Fruit fly (Drosophila melanogaster) whole organism, embryonic: ENCODE results near the gene QC.

Experiments
- Abd-B ChIP-seq: fragments of 200-800 bp; sonication (Bioruptor generic); optimal IDR thresholded peaks from 2 replicates; lab custom pipeline; 2018; ENCODE audit warnings: missing biosample characterization, mild to moderate bottlenecking, missing genetic modification characterization, moderate library complexity
- BEAF-32 ChIP-seq: fragments of 200-800 bp; sonication (Bioruptor generic); optimal IDR thresholded peaks from 3 replicates; lab custom pipeline; 2017; ENCODE audit warnings: missing biosample characterization, missing genetic modification characterization, mild to moderate bottlenecking, moderate library complexity, missing genetic modification reagents
- Bgb ChIP-seq: fragments of 200-800 bp; sonication (Bioruptor generic); IDR thresholded peaks from 2 replicates; pipeline ENCODE4 v1.3.6; 2022; ENCODE audit warnings: missing biosample characterization, missing genetic modification characterization; ENCODE audit not compliant: partially characterized antibody
- CG11456 ChIP-seq: fragments of 200-800 bp; sonication (Bioruptor generic); IDR thresholded peaks from 3 replicates; pipeline ENCODE4 v1.3.6; 2022; ENCODE audit warnings: missing biosample characterization, missing genetic modification characterization
- CG12219 ChIP-seq: fragments of 200-800 bp; sonication (Bioruptor generic); optimal IDR thresholded peaks from 3 replicates; lab custom pipeline; 2018; ENCODE audit warnings: missing biosample characterization, mild to moderate bottlenecking, missing genetic modification characterization
- CG14710 ChIP-seq: fragments of 200-800 bp; sonication (Bioruptor generic); optimal IDR thresholded peaks from 3 replicates; lab custom pipeline; 2019; ENCODE audit warnings: missing biosample characterization, mild to moderate bottlenecking, missing genetic modification characterization, moderate library complexity
- CG14965 ChIP-seq: fragments of 200-800 bp; sonication (Bioruptor generic); optimal IDR thresholded peaks from 2 replicates; lab custom pipeline; 2016; ENCODE audit warnings: missing biosample characterization, missing genetic modification characterization, borderline replicate concordance
- CG15514 ChIP-seq: fragments of 200-800 bp; sonication (Bioruptor generic); optimal IDR thresholded peaks from 3 replicates; lab custom pipeline; 2017; ENCODE audit warnings: missing biosample characterization, missing genetic modification characterization, mild to moderate bottlenecking, moderate library complexity, missing genetic modification reagents
- CG16779 ChIP-seq: fragments of 200-800 bp; sonication (Bioruptor generic); IDR thresholded peaks from 2 replicates; pipeline ENCODE4 v1.3.6; 2022; ENCODE audit warnings: missing biosample characterization, missing genetic modification characterization
- CG33213 ChIP-seq: fragments of 200-800 bp; sonication (Bioruptor generic); optimal IDR thresholded peaks from 3 replicates; lab custom pipeline; 2016; ENCODE audit warnings: missing biosample characterization, missing genetic modification characterization
- CG4282 ChIP-seq: fragments of 200-800 bp; sonication (Bioruptor generic); optimal IDR thresholded peaks from 2 replicates; lab custom pipeline; 2016; ENCODE audit warnings: missing biosample characterization, missing genetic modification characterization
- CG9797 ChIP-seq: fragments of 200-800 bp; sonication (Bioruptor generic); optimal IDR thresholded peaks from 3 replicates; lab custom pipeline; 2018; ENCODE audit warnings: missing biosample characterization, mild to moderate bottlenecking, missing genetic modification characterization
- CrebB ChIP-seq: fragments of 200-800 bp; sonication (Bioruptor generic); optimal IDR thresholded peaks from 3 replicates; lab custom pipeline; 2018; ENCODE audit warnings: missing biosample characterization, mild to moderate bottlenecking, missing genetic modification characterization
- D ChIP-seq, 2 experiments: fragments of 200-800 bp in 1 of 2; fragments of >200 bp in 1 of 2; sonication (Bioruptor generic) in 1 of 2; optimal IDR thresholded peaks; 2 replicates in 1 of 2; 3 replicates in 1 of 2; lab custom pipeline; 2017; ENCODE audit warnings: mild to moderate bottlenecking in 1 of 2, missing biosample characterization in 1 of 2, missing genetic modification characterization in 1 of 2, missing genetic modification reagents in 1 of 2
- Dp ChIP-seq: fragments of 200-800 bp; sonication (Bioruptor generic); optimal IDR thresholded peaks from 2 replicates; lab custom pipeline; 2018; ENCODE audit warnings: missing biosample characterization, mild to moderate bottlenecking, missing genetic modification characterization, moderate library complexity
- Hey ChIP-seq: fragments of 200-800 bp; sonication (Bioruptor generic); optimal IDR thresholded peaks from 3 replicates; lab custom pipeline; 2018; ENCODE audit warnings: missing biosample characterization, mild to moderate bottlenecking, missing genetic modification characterization
- HmgZ ChIP-seq: fragments of 200-800 bp; sonication (Bioruptor generic); optimal IDR thresholded peaks from 2 replicates; lab custom pipeline; 2018; ENCODE audit warnings: missing biosample characterization, mild to moderate bottlenecking, missing genetic modification characterization
- Med ChIP-seq: fragments of 200-800 bp; sonication (Bioruptor generic); peaks from one replicate; lab custom pipeline; 2016; ENCODE audit warnings: missing biosample characterization, missing genetic modification characterization, mild to moderate bottlenecking, inconsistent platforms, moderate library complexity
- Opbp ChIP-seq: fragments of 200-800 bp; sonication (Bioruptor generic); IDR thresholded peaks from 3 replicates; pipeline ENCODE4 v1.3.6; 2022; ENCODE audit warnings: missing biosample characterization, missing genetic modification characterization; ENCODE audit not compliant: partially characterized antibody
- Sry-δ ChIP-seq: fragments of 200-800 bp; sonication (Bioruptor generic); optimal IDR thresholded peaks from 2 replicates; lab custom pipeline; 2016; ENCODE audit warnings: missing biosample characterization, missing genetic modification characterization
- croc ChIP-seq: fragments of 200-800 bp; sonication (Bioruptor generic); conservative IDR thresholded peaks from 3 replicates; pipeline ENCODE4 v1.3.6; 2022; ENCODE audit warnings: missing biosample characterization, missing genetic modification characterization
- gcm2 ChIP-seq: fragments of 200-800 bp; sonication (Bioruptor generic); optimal IDR thresholded peaks from 2 replicates; lab custom pipeline; 2016; ENCODE audit warnings: missing biosample characterization, missing genetic modification characterization
- gro ChIP-seq: fragments of 200-800 bp; sonication (Bioruptor generic); optimal IDR thresholded peaks from 2 replicates; lab custom pipeline; 2016; ENCODE audit warnings: missing biosample characterization, missing genetic modification characterization
- kay ChIP-seq: fragments of 200-800 bp; sonication (Bioruptor generic); optimal IDR thresholded peaks from 2 replicates; lab custom pipeline; 2016; ENCODE audit warnings: missing biosample characterization, missing genetic modification characterization
- nerfin-1 ChIP-seq: fragments of 200-800 bp; sonication (Bioruptor generic); optimal IDR thresholded peaks from 3 replicates; lab custom pipeline; 2019; ENCODE audit warnings: missing biosample characterization, mild to moderate bottlenecking, missing genetic modification characterization, moderate library complexity
- oc ChIP-seq: fragments of 200-800 bp; sonication (Bioruptor generic); optimal IDR thresholded peaks from 2 replicates; lab custom pipeline; 2018; ENCODE audit warnings: missing biosample characterization, mild to moderate bottlenecking, missing genetic modification characterization, moderate library complexity
- phol ChIP-seq: fragments of 200-800 bp; sonication (Bioruptor generic); optimal IDR thresholded peaks from 3 replicates; lab custom pipeline; 2018; ENCODE audit warnings: missing biosample characterization, mild to moderate bottlenecking, missing genetic modification characterization, moderate library complexity
- pros ChIP-seq: fragments of 200-800 bp; sonication (Bioruptor generic); optimal IDR thresholded peaks from 3 replicates; lab custom pipeline; 2019; ENCODE audit warnings: missing biosample characterization, mild to moderate bottlenecking, missing genetic modification characterization, moderate library complexity
- pzg ChIP-seq: fragments of 200-800 bp; sonication (Bioruptor generic); optimal IDR thresholded peaks from 3 replicates; lab custom pipeline; 2018; ENCODE audit warnings: missing biosample characterization, mild to moderate bottlenecking, missing genetic modification characterization, moderate library complexity
- sc ChIP-seq, 3 experiments: fragments of >200 bp in 2 of 3; fragments of 200-800 bp in 1 of 3; sonication (Bioruptor generic) in 1 of 3; optimal IDR thresholded peaks; 2 replicates in 2 of 3; 3 replicates in 1 of 3; lab custom pipeline; 2017; ENCODE audit warnings: mild to moderate bottlenecking in 1 of 3, missing biosample characterization in 1 of 3, missing genetic modification characterization in 1 of 3, missing genetic modification reagents in 1 of 3
- stc ChIP-seq: fragments of 200-800 bp; sonication (Bioruptor generic); IDR thresholded peaks from 2 replicates; pipeline ENCODE4 v1.3.6; 2022; ENCODE audit warnings: missing biosample characterization, missing genetic modification characterization
- tll ChIP-seq, 2 experiments: fragments of 200-800 bp in 1 of 2; fragments of >200 bp in 1 of 2; sonication (Bioruptor generic) in 1 of 2; optimal IDR thresholded peaks; 2 replicates each; lab custom pipeline; 2017 to 2019; ENCODE audit warnings: missing biosample characterization in 2 of 2, missing genetic modification characterization in 2 of 2, mild to moderate bottlenecking in 1 of 2, moderate library complexity in 1 of 2
- tup ChIP-seq: fragments of 200-800 bp; sonication (Bioruptor generic); optimal IDR thresholded peaks from 2 replicates; lab custom pipeline; 2016; ENCODE audit warnings: missing biosample characterization, mild to moderate bottlenecking, missing genetic modification characterization, moderate library complexity
- unc-4 ChIP-seq: fragments of 200-800 bp; sonication (Bioruptor generic); IDR thresholded peaks from 2 replicates; pipeline ENCODE4 v1.3.6; 2022; ENCODE audit warnings: missing biosample characterization, missing genetic modification characterization; ENCODE audit not compliant: partially characterized antibody
- vfl ChIP-seq: fragments of 200-800 bp; sonication (Bioruptor generic); optimal IDR thresholded peaks from 2 replicates; lab custom pipeline; 2016; ENCODE audit warnings: missing biosample characterization, missing genetic modification characterization
- zen ChIP-seq: fragments of 200-800 bp; sonication (Bioruptor generic); optimal IDR thresholded peaks from 3 replicates; lab custom pipeline; 2018; ENCODE audit warnings: missing biosample characterization, mild to moderate bottlenecking, missing genetic modification characterization, moderate library complexity

The QC gene

dm6 chr3L:5897228-5897688 is 5.0 kb downstream of the QC start, which contains the start of the genes PolE2 and CG5592 (continued):
- TF ChIP-seq CG16779 (GFP tag; lab: Robert Waterston, UW) (no peak), phol (tag; lab: Kevin White, UChicago) (peak; percentile 20), Opbp (GFP tag; lab: Robert Waterston, UW) (peak; percentile 9; the same call in 1 of the 3 replicates), Bgb (GFP tag; lab: Robert Waterston, UW) (peak; percentile 45; the same call in 1 of the 2 replicates), Dp (GFP tag; lab: Kevin White, UChicago) (peak; percentile 99), unc-4 (GFP tag; lab: Robert Waterston, UW) (peak; percentile 58), CG9797 (GFP tag; lab: Kevin White, UChicago) (peak; percentile 40), CG15514 (GFP tag; lab: Kevin White, UChicago) (peak; percentile 22), gcm2 (no peak), pzg (GFP tag; lab: Kevin White, UChicago) (peak; percentile 79), croc (GFP tag; lab: Robert Waterston, UW) (no peak), CG33213 (GFP tag; lab: Kevin White, UChicago) (no peak), CG14710 (tag; lab: Kevin White, UChicago) (peak; percentile 14), vfl (GFP tag; lab: Kevin White, UChicago) (no peak), Med (GFP tag; lab: Kevin White, UChicago) (peak; percentile 42), BEAF-32 (GFP tag; lab: Kevin White, UChicago) (peak; percentile 62), HmgZ (tag; lab: Kevin White, UChicago) (peak; percentile 29), Sry-δ (GFP tag; lab: Kevin White, UChicago) (peak; percentile 87)

DNA sequence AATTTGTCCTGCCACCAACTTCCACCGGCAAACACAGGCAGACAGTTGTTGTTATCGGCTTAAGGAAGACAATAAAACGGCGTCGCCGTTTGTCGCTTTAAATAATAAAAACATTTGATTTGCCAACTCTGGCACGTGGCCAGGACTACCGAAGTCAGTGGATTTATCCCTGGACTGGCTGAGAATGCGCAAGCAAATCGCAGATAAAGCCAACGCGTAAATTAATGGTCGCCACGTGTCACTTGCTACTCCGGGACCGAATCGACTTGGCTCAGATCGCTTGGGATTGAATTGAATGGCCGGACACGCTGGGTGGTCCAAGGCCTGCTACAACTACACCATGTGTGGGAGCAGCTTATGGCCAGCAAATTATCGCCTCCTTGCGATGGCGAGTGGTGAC is 9.2 kb downstream of the QC start:
- TF ChIP-seq tll (GFP tag; optimal IDR thresholded peaks at IDR 0.05; lab: Kevin White, UChicago): peak in 1 of 2 experiments; percentile 37
- TF ChIP-seq CrebB: no peak
- no peak for TF ChIP-seq gro
- TF ChIP-seq kay: no peak
- TF ChIP-seq CG14965 (GFP tag; lab: Kevin White, UChicago): no peak
- TF ChIP-seq D (optimal IDR thresholded peaks at IDR 0.05; lab: Kevin White, UChicago): no peak
- TF ChIP-seq D (GFP tag; optimal IDR thresholded peaks at IDR 0.05; lab: Kevin White, UChicago): peak; percentile 19
- peak; percentile 98 for TF ChIP-seq Hey (tag; lab: Kevin White, UChicago)
- peak; percentile 22 for TF ChIP-seq nerfin-1 (tag; lab: Kevin White, UChicago)
- peak; percentile 68 for TF ChIP-seq oc (tag; lab: Kevin White, UChicago)

dm6 chr3L:5891812-5892211 is 10.4 kb downstream of the QC start:
- TF ChIP-seq CG11456: 0 out of 3 replicates have a peak, but pooled peaks have one; percentile 34
- no peak for TF ChIP-seq Abd-B (GFP tag; lab: Kevin White, UChicago)
- peak; percentile 57 for TF ChIP-seq nerfin-1 (tag; lab: Kevin White, UChicago)
- peak; percentile 1 for TF ChIP-seq zen (tag; lab: Kevin White, UChicago)
- no peak for TF ChIP-seq tup
- no peak for TF ChIP-seq stc (GFP tag; lab: Robert Waterston, UW)
- no peak for TF ChIP-seq CG12219 (GFP tag; lab: Kevin White, UChicago)
- TF ChIP-seq sc (optimal IDR thresholded peaks at IDR 0.05; lab: Kevin White, UChicago): no peak
- TF ChIP-seq sc (GFP tag; optimal IDR thresholded peaks at IDR 0.05; lab: Kevin White, UChicago): no peak
- TF ChIP-seq pros (GFP tag; lab: Kevin White, UChicago): peak; percentile 63
- no peak for TF ChIP-seq CG4282 (GFP tag; lab: Kevin White, UChicago)
- TF ChIP-seq, all 482 proteins: peak for 4
